Worm (Caenorhabditis elegans): Measurements from ENCODE around the gene srw-6.

DNA sequence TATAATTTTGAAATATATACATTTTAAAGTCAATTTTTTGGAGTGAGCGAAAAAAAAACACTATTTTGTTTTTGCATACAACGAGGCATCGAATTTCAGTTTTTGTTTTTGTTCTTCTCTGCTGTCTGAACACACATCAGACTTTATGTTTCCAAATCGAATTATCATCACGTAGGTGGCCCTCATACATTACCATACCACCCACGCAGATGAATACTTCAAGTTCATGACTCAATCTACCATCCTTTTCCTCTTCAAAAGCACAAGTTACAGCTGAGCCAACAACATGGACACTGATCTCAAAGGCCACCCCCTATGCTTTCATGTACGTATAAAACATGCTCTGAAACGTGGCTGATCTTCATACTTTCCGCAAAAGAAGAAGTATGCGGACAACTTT lies 18.7 kb upstream of the srw-6 start, which contains the start of gene R08F11.7:
- TF ChIP-seq nhr-237 (tag; optimal IDR thresholded peaks at IDR 0.05) (no peak), fos-1 (tag; optimal IDR thresholded peaks at IDR 0.05) (no peak), snpc-4 (tag; optimal IDR thresholded peaks at IDR 0.05) (no peak), unc-62 (GFP tag; optimal IDR thresholded peaks at IDR 0.05) (no peak), zag-1 (tag; optimal IDR thresholded peaks at IDR 0.05) (no peak), sea-2 (GFP tag; optimal IDR thresholded peaks at IDR 0.05) (no peak), daf-12 (tag; optimal IDR thresholded peaks at IDR 0.05) (no peak), pha-4 (tag; optimal IDR thresholded peaks at IDR 0.05) (no peak), ceh-16 (tag; optimal IDR thresholded peaks at IDR 0.05) (no peak), ztf-11 (tag; optimal IDR thresholded peaks at IDR 0.05) (no peak), nhr-12 (tag; optimal IDR thresholded peaks at IDR 0.05) (no peak)
